Worm (Caenorhabditis elegans): ENCODE results near the gene mec-9.

ce11 chrV:9901119-9901518, 13.8 kb downstream of the mec-9 start:
- TF ChIP-seq ccch-3 (GFP tag; optimal IDR thresholded peaks at IDR 0.05) (no peak), ztf-18 (tag; optimal IDR thresholded peaks at IDR 0.05) (no peak), pha-4 (tag; optimal IDR thresholded peaks at IDR 0.05) (no peak), hsf-1 (GFP tag; IDR thresholded peaks at IDR 0.05) (no peak), ama-1 (optimal IDR thresholded peaks at IDR 0.05) (no peak), ama-1 (GFP tag; optimal IDR thresholded peaks at IDR 0.05) (no peak), aptf-2 (GFP tag; conservative IDR thresholded peaks at IDR 0.05) (no peak), hmg-20 (GFP tag; IDR thresholded peaks at IDR 0.05) (no peak)

Data from whole organism, young adult.